Worm (Caenorhabditis elegans) whole organism, L3 larva: Measurements from ENCODE around the gene Y27F2A.8.

Experiments
- R02D3.7 ChIP-seq: fragments of 150-350 bp; optimal IDR thresholded peaks from 2 replicates; lab custom pipeline; 2014; ENCODE audit warnings: missing biosample characterization, missing genetic modification characterization
- ZK546.5 ChIP-seq: sonication (generic microtip); optimal IDR thresholded peaks from 2 replicates; lab custom pipeline; 2017; ENCODE audit warnings: missing biosample characterization, missing genetic modification characterization
- ceh-82 ChIP-seq: fragments of 150-350 bp; optimal IDR thresholded peaks from 2 replicates; lab custom pipeline; 2014; ENCODE audit warnings: missing biosample characterization, missing genetic modification characterization
- elt-3 ChIP-seq, 3 experiments: fragments of 150-350 bp in 1 of 3; sonication (generic microtip) in 2 of 3; optimal IDR thresholded peaks; 2 replicates in 2 of 3; 4 replicates in 1 of 3; lab custom pipeline; 2014 to 2017; ENCODE audit warnings: missing biosample characterization in 3 of 3, missing genetic modification characterization in 3 of 3
- nhr-23 ChIP-seq: fragments of 150-350 bp; optimal IDR thresholded peaks from 2 replicates; lab custom pipeline; 2014; ENCODE audit warnings: missing biosample characterization, missing genetic modification reagents, missing genetic modification characterization
- nhr-25 ChIP-seq: sonication (generic microtip); optimal IDR thresholded peaks from 2 replicates; lab custom pipeline; 2017; ENCODE audit warnings: missing biosample characterization, missing genetic modification characterization
- nhr-43 ChIP-seq: sonication (generic microtip); optimal IDR thresholded peaks from 2 replicates; lab custom pipeline; 2016; ENCODE audit warnings: mild to moderate bottlenecking, missing genetic modification characterization, missing compliant biosample characterization; ENCODE audit not compliant: poor library complexity, severe bottlenecking
- nhr-67 ChIP-seq: fragments of 150-350 bp; optimal IDR thresholded peaks from 2 replicates; lab custom pipeline; 2014; ENCODE audit warnings: missing biosample characterization, missing genetic modification characterization
- pha-4 ChIP-seq: fragments of 150-350 bp; optimal IDR thresholded peaks from 2 replicates; lab custom pipeline; 2014; ENCODE audit warnings: missing biosample characterization, missing genetic modification reagents, missing genetic modification characterization
- tbx-2 ChIP-seq: sonication (generic microtip); optimal IDR thresholded peaks from 2 replicates; lab custom pipeline; 2016; ENCODE audit warnings: mild to moderate bottlenecking, missing genetic modification characterization, missing compliant biosample characterization
- zag-1 ChIP-seq: fragments of 150-350 bp; optimal IDR thresholded peaks from 2 replicates; lab custom pipeline; 2014; ENCODE audit warnings: missing biosample characterization, missing genetic modification characterization

DNA sequence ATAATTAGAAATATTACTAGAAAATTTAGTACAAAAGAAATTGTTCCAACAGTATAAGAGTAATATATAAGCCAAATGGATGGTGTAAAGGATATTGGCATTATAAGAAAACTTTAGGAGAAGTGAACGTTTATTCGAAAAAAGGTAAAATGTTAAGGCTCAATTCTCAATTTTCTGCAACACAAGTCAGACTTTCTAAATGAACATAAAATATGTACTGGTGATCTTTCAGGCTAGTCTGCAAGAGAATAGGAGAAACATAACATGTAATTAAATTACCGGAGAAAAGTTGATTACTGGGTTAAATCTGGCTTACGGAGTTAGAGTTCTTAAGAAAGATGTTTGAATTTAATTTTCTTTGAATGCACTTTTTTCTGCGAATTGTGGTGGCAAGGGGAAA is 26.8 kb upstream of the Y27F2A.8 start, which contains the start of gene sri-33:
- TF ChIP-seq R02D3.7 (tag; lab: Kevin White, UChicago) (no peak), zag-1 (tag; lab: Kevin White, UChicago) (no peak), pha-4 (tag; lab: Kevin White, UChicago) (no peak), nhr-23 (tag; lab: Kevin White, UChicago) (no peak), nhr-67 (tag; lab: Kevin White, UChicago) (no peak), nhr-43 (tag; lab: Kevin White, UChicago) (no peak), nhr-25 (tag; lab: Kevin White, UChicago) (no peak), ZK546.5 (no peak), elt-3 (tag; optimal IDR thresholded peaks at IDR 0.05; lab: Kevin White, UChicago) (no peak), ceh-82 (tag; lab: Kevin White, UChicago) (no peak), tbx-2 (tag; lab: Kevin White, UChicago) (no peak)
